Fruit fly (Drosophila melanogaster): ENCODE data around the gene corto.

Gene corto

dm6 chr3R:5097866-5098484, 11.1 kb upstream of the corto start:
- no peak for TF ChIP-seq psq (optimal IDR thresholded peaks at IDR 0.05)
- TF ChIP-seq Dll (optimal IDR thresholded peaks at IDR 0.05), result no peak

- TF ChIP-seq psq (optimal IDR thresholded peaks at IDR 0.05) (no peak), Dll (optimal IDR thresholded peaks at IDR 0.05) (peak; percentile 64), CG8478 (optimal IDR thresholded peaks at IDR 0.05) (no peak)
These were observed 10.3 kb upstream of the corto start for dm6 chr3R:5097175-5097574.

DNA sequence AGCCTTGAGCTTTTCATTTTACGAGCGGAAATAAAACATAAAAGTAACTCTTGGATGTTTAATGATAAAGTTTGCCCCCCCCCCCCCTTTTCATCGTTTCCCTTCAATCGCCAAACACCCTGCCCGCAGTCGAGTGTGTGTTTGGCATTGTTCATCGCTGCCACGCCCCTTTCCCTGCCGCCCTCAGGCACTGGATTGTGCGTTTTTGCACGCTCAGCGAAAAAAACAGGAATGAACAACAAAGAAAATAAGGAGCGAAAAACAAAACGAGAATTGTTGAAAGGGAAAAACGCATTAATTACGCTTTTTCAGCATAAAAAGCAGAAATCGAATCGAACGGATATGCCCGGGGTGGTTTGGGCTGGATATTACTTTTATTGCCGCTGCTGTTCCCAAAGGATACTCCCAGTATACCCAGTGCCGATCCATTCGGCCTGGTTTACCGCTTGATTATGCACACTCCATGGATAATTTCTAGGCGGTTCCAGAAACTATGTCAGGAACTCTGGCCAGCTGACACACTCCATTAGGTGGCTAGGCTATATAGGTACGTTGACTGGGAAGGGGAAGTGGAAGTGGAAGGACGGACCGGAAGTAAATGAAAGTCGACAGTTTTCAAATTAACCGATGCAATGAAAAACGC, 9.2 kb upstream of the corto start:
- TF ChIP-seq EcR (GFP tag; optimal IDR thresholded peaks at IDR 0.05), result no peak
- no peak for TF ChIP-seq pan (optimal IDR thresholded peaks at IDR 0.05)
- TF ChIP-seq Dll (optimal IDR thresholded peaks at IDR 0.05), result no peak
- TF ChIP-seq psq (optimal IDR thresholded peaks at IDR 0.05), result no peak
- no peak for TF ChIP-seq usp (GFP tag; optimal IDR thresholded peaks at IDR 0.05)
- TF ChIP-seq CG8478 (optimal IDR thresholded peaks at IDR 0.05), result no peak

- TF ChIP-seq EcR (GFP tag; optimal IDR thresholded peaks at IDR 0.05) (no peak), pan (optimal IDR thresholded peaks at IDR 0.05) (no peak), psq (optimal IDR thresholded peaks at IDR 0.05) (no peak), CG8478 (optimal IDR thresholded peaks at IDR 0.05) (no peak), Dll (optimal IDR thresholded peaks at IDR 0.05) (no peak), usp (GFP tag; optimal IDR thresholded peaks at IDR 0.05) (no peak)
These were observed 8.4 kb upstream of the corto start for dm6 chr3R:5095137-5095802.

- TF ChIP-seq Dll (optimal IDR thresholded peaks at IDR 0.05) (no peak), EcR (GFP tag; optimal IDR thresholded peaks at IDR 0.05) (no peak), usp (GFP tag; optimal IDR thresholded peaks at IDR 0.05) (no peak), CG8478 (optimal IDR thresholded peaks at IDR 0.05) (no peak), psq (optimal IDR thresholded peaks at IDR 0.05) (no peak), pan (optimal IDR thresholded peaks at IDR 0.05) (no peak)
These were observed 7.4 kb upstream of the corto start for dm6 chr3R:5094288-5094687.

DNA sequence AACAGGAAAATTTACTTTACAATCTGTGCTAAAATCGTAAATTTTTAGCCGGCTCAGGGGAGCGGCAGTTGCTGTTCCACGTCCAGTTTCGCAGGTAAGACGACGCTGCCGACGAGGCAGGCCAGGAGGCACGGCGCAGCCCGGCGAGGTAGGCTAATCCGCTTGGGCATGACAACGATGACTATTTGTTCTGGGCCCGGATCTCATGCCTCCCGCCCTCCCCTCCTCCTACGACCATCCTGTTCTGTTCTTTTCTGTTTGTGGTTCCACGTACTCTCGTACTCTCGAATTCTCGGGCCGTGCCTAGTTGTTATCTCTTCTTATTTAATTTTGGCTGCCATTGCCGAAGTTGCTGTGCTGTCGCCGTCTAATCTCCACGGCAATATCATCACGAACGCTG, 3.4 kb upstream of the corto start:
- no peak for TF ChIP-seq usp (GFP tag; optimal IDR thresholded peaks at IDR 0.05)
- TF ChIP-seq psq (optimal IDR thresholded peaks at IDR 0.05), result no peak
- no peak for TF ChIP-seq EcR (GFP tag; optimal IDR thresholded peaks at IDR 0.05)
- no peak for TF ChIP-seq Dll (optimal IDR thresholded peaks at IDR 0.05)
- TF ChIP-seq pan (optimal IDR thresholded peaks at IDR 0.05), result no peak
- no peak for TF ChIP-seq CG8478 (optimal IDR thresholded peaks at IDR 0.05)

- TF ChIP-seq Dll (optimal IDR thresholded peaks at IDR 0.05) (no peak), pan (optimal IDR thresholded peaks at IDR 0.05) (no peak), usp (GFP tag; optimal IDR thresholded peaks at IDR 0.05) (no peak), CG8478 (optimal IDR thresholded peaks at IDR 0.05) (no peak), EcR (GFP tag; optimal IDR thresholded peaks at IDR 0.05) (no peak), psq (optimal IDR thresholded peaks at IDR 0.05) (no peak)
These were observed 2.8 kb upstream of the corto start for dm6 chr3R:5089514-5090259.

DNA sequence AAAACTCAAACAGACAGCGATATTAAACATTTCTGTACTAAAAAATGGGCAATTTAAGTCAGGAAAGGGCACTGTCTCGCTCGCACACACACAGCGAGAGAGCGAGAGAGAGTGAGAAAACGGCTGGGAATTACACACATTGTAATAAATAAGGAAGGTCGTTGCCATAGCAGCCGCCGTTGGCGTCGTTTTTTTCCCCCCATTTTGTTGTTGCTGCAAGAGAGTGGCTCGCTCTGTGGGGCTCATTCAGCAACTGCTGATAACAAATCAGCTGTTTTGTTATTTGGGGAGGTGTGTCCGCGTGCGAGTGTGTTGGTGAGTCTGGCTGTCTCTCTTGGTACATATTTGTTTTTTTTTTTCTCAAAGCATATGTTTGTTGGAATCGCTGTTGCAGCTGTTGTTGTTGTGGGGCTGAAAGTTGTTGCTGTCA, 976 bp upstream of the corto start:
- TF ChIP-seq EcR (GFP tag; optimal IDR thresholded peaks at IDR 0.05) (peak; percentile 82 to 91), usp (GFP tag; optimal IDR thresholded peaks at IDR 0.05) (no peak), pan (optimal IDR thresholded peaks at IDR 0.05) (no peak), CG8478 (optimal IDR thresholded peaks at IDR 0.05) (peak; percentile 58), Dll (optimal IDR thresholded peaks at IDR 0.05) (peak; percentile 84), psq (optimal IDR thresholded peaks at IDR 0.05) (no peak)

dm6 chr3R:5086471-5086821, 426 bp downstream of the corto start:
- TF ChIP-seq CG8478 (optimal IDR thresholded peaks at IDR 0.05) (no peak), psq (optimal IDR thresholded peaks at IDR 0.05) (no peak), Dll (optimal IDR thresholded peaks at IDR 0.05) (no peak), pan (optimal IDR thresholded peaks at IDR 0.05) (no peak), usp (GFP tag; optimal IDR thresholded peaks at IDR 0.05) (no peak), EcR (GFP tag; optimal IDR thresholded peaks at IDR 0.05) (no peak)

DNA sequence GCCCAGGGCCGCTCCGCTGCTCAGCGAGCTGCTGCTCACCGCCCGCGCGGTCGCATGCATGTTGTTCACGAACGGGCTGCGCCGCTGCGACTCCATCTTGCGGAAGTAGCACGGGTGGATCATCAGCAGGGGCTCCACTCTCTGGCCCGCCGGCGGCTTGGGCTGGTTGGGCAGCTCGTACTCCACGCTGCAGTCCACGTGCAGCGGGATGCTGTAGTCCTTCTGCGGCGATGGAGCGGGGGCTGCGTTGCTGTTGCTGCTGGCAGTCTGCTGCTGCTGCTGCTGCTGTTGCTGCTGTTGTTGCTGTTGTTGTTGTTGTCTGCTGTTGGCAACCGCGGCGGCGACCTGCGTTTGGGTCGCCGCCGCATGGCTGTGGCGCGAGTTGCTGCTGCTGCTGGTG, 1.5 kb downstream of the corto start:
- TF ChIP-seq CG8478 (optimal IDR thresholded peaks at IDR 0.05), result no peak
- TF ChIP-seq Dll (optimal IDR thresholded peaks at IDR 0.05), result no peak
- TF ChIP-seq EcR (GFP tag; optimal IDR thresholded peaks at IDR 0.05), result no peak
- TF ChIP-seq pan (optimal IDR thresholded peaks at IDR 0.05), result no peak
- no peak for TF ChIP-seq usp (GFP tag; optimal IDR thresholded peaks at IDR 0.05)
- no peak for TF ChIP-seq psq (optimal IDR thresholded peaks at IDR 0.05)

DNA sequence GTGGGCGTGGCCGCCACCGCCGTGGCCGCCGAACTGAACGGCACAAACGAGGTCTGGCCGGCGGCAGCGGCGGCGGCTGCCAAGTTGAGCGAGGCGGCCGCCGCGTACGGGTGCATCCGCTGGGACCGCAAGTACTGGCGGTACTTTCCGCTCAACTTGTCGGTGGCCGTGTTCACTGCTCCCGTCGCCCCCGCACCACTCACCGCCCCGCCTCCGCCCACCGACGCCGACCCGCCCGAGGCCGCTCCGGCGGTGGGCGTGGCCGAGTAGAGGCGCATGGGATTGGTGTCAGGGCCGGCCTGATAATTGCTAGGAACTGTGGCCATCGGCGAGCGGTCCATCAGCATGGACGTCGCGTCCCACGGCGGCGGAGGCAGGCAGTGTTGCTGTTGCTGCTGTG, 2.5 kb downstream of the corto start:
- TF ChIP-seq EcR (GFP tag; optimal IDR thresholded peaks at IDR 0.05) (no peak), pan (optimal IDR thresholded peaks at IDR 0.05) (no peak), usp (GFP tag; optimal IDR thresholded peaks at IDR 0.05) (no peak), Dll (optimal IDR thresholded peaks at IDR 0.05) (no peak), CG8478 (optimal IDR thresholded peaks at IDR 0.05) (no peak), psq (optimal IDR thresholded peaks at IDR 0.05) (no peak)

DNA sequence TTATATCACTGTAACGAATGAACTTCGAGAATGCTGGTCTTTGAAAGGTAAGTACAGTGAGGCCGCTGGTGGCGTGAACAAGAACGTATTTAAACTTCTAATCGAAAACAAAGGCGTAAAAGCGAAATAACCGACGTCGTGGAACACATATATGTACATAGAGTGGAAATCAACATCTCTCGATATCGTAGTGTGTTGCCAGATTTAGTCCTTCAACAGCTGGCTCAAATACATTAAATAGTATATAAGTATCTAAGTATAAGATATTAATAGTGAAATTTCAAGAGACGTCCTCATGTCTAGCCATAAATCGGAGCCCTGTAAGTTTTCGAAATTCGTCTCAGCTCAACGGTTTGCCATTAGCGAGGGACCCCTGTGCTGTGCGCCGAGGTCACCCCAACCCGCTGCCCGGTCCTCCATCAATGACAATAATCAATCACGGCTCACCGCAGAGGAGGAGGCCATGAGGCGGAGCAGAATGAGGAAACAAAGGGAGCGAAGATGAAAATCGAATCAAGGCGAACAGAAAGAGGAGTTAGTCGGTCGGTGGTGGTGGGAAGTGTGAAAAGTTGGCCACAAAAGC, 3.8 kb downstream of the corto start:
- TF ChIP-seq pan (optimal IDR thresholded peaks at IDR 0.05) (no peak), usp (GFP tag; optimal IDR thresholded peaks at IDR 0.05) (no peak), CG8478 (optimal IDR thresholded peaks at IDR 0.05) (no peak), EcR (GFP tag; optimal IDR thresholded peaks at IDR 0.05) (no peak), Dll (optimal IDR thresholded peaks at IDR 0.05) (no peak), psq (optimal IDR thresholded peaks at IDR 0.05) (no peak)

All from whole organism.